Fruit fly (Drosophila melanogaster) whole organism, embryonic: Measurements from ENCODE around the gene ENGase.

Experiments
- CG1792 ChIP-seq: fragments of 200-800 bp; sonication (Bioruptor generic); optimal IDR thresholded peaks from 2 replicates; lab custom pipeline; 2016; ENCODE audit warnings: missing biosample characterization, missing genetic modification characterization
- CG18599 ChIP-seq: fragments of 200-800 bp; sonication (Bioruptor generic); optimal IDR thresholded peaks from 3 replicates; lab custom pipeline; 2017; ENCODE audit warnings: missing biosample characterization, missing genetic modification characterization, mild to moderate bottlenecking, moderate library complexity, missing genetic modification reagents
- CG2202 ChIP-seq: fragments of 200-800 bp; sonication (Bioruptor generic); optimal IDR thresholded peaks from 2 replicates; lab custom pipeline; 2018; ENCODE audit warnings: missing biosample characterization, mild to moderate bottlenecking, missing genetic modification characterization
- CG3281 ChIP-seq: fragments of 200-800 bp; sonication (Bioruptor generic); optimal IDR thresholded peaks from 3 replicates; lab custom pipeline; 2017; ENCODE audit warnings: missing biosample characterization, mild to moderate bottlenecking, missing genetic modification characterization
- CG34422 ChIP-seq: fragments of 200-800 bp; sonication (Bioruptor generic); IDR thresholded peaks from 3 replicates; pipeline ENCODE4 v1.3.6; 2022; ENCODE audit warnings: missing biosample characterization, missing genetic modification characterization
- CG4282 ChIP-seq: fragments of 200-800 bp; sonication (Bioruptor generic); optimal IDR thresholded peaks from 2 replicates; lab custom pipeline; 2016; ENCODE audit warnings: missing biosample characterization, missing genetic modification characterization
- Hsf ChIP-seq: fragments of 200-800 bp; sonication (Bioruptor generic); optimal IDR thresholded peaks from 3 replicates; lab custom pipeline; 2016; ENCODE audit warnings: missing biosample characterization, missing genetic modification characterization

dm6 chrX:17455829-17456460, 32.6 kb downstream of the ENGase start:
- TF ChIP-seq CG1792 (GFP tag; lab: Kevin White, UChicago) (no peak), Hsf (GFP tag; lab: Kevin White, UChicago) (no peak), CG34422 (no peak), CG3281 (GFP tag; lab: Kevin White, UChicago) (no peak), CG18599 (GFP tag; lab: Kevin White, UChicago) (no peak), CG4282 (GFP tag; lab: Kevin White, UChicago) (no peak), CG2202 (tag; lab: Kevin White, UChicago) (no peak)
